Fruit fly (Drosophila melanogaster): ENCODE data around the gene CG7377.

Gene CG7377

dm6 chr3L:11578847-11579246 is 10.6 kb upstream of the CG7377 start:
- TF ChIP-seq D1 (tag; optimal IDR thresholded peaks at IDR 0.05), result peak; percentile 70
- no peak for TF ChIP-seq Pif1B (GFP tag; optimal IDR thresholded peaks at IDR 0.05)

dm6 chr3L:11579919-11580318 is 9.6 kb upstream of the CG7377 start, which contains the start of gene CG43390:
CG43390 (minus strand) TSS chr3L:11579950.
- no peak for TF ChIP-seq CG9948 (tag; optimal IDR thresholded peaks at IDR 0.05)
- no peak for TF ChIP-seq fd96Ca (GFP tag; IDR thresholded peaks at IDR 0.05)
- TF ChIP-seq CG10348 (GFP tag; IDR thresholded peaks at IDR 0.05), result no peak
- TF ChIP-seq CG17806 (tag; optimal IDR thresholded peaks at IDR 0.05), result no peak
- no peak for TF ChIP-seq CG13204 (GFP tag; optimal IDR thresholded peaks at IDR 0.05)
- TF ChIP-seq D1 (tag; optimal IDR thresholded peaks at IDR 0.05), result no peak
- TF ChIP-seq CG4496 (GFP tag; IDR thresholded peaks at IDR 0.05), result no peak
- TF ChIP-seq CG12605 (GFP tag; IDR thresholded peaks at IDR 0.05), result no peak
- no peak for TF ChIP-seq CG8301 (tag; optimal IDR thresholded peaks at IDR 0.05)
- no peak for TF ChIP-seq rn (GFP tag; IDR thresholded peaks at IDR 0.05)
- TF ChIP-seq Snoo (tag; optimal IDR thresholded peaks at IDR 0.05), result no peak
- no peak for TF ChIP-seq gl (tag; optimal IDR thresholded peaks at IDR 0.05)
- no peak for TF ChIP-seq CG34367 (tag; optimal IDR thresholded peaks at IDR 0.05)

- no peak for TF ChIP-seq fd96Ca (GFP tag; IDR thresholded peaks at IDR 0.05)
- TF ChIP-seq rn (GFP tag; IDR thresholded peaks at IDR 0.05), result no peak
- TF ChIP-seq Ets98B (GFP tag; IDR thresholded peaks at IDR 0.05), result no peak
- no peak for TF ChIP-seq Pif1B (GFP tag; optimal IDR thresholded peaks at IDR 0.05)
- TF ChIP-seq CG8301 (tag; optimal IDR thresholded peaks at IDR 0.05), result no peak
- TF ChIP-seq Snoo (tag; optimal IDR thresholded peaks at IDR 0.05), result no peak
- no peak for TF ChIP-seq CG34367 (tag; optimal IDR thresholded peaks at IDR 0.05)
- no peak for TF ChIP-seq CG15710 (tag; optimal IDR thresholded peaks at IDR 0.05)
- no peak for TF ChIP-seq CG4496 (GFP tag; IDR thresholded peaks at IDR 0.05)
- TF ChIP-seq gl (tag; optimal IDR thresholded peaks at IDR 0.05), result no peak
- TF ChIP-seq CG8159 (tag; optimal IDR thresholded peaks at IDR 0.05), result no peak
- TF ChIP-seq CG13204 (GFP tag; optimal IDR thresholded peaks at IDR 0.05), result no peak
- TF ChIP-seq CG10348 (GFP tag; IDR thresholded peaks at IDR 0.05), result no peak
- no peak for TF ChIP-seq CG12605 (GFP tag; IDR thresholded peaks at IDR 0.05)
- TF ChIP-seq EcR (GFP tag; optimal IDR thresholded peaks at IDR 0.05), result no peak
- TF ChIP-seq Pif1A (GFP tag; optimal IDR thresholded peaks at IDR 0.05), result no peak
- TF ChIP-seq D1 (tag; optimal IDR thresholded peaks at IDR 0.05), result no peak
Measured at dm6 chr3L:11580919-11581318, 8.6 kb upstream of the CG7377 start, which contains the start of gene CG43391. CG43391 (minus strand) TSS chr3L:11581019.

dm6 chr3L:11582097-11582496 is 7.4 kb upstream of the CG7377 start, which contains the start of gene CG33269:
CG33269 (minus strand) TSS chr3L:11582197.
- TF ChIP-seq gl (tag; optimal IDR thresholded peaks at IDR 0.05), result no peak
- no peak for TF ChIP-seq Ets98B (GFP tag; IDR thresholded peaks at IDR 0.05)
- no peak for TF ChIP-seq CG9948 (tag; optimal IDR thresholded peaks at IDR 0.05)

- TF ChIP-seq CG17806 (tag; optimal IDR thresholded peaks at IDR 0.05) (no peak), CG8159 (tag; optimal IDR thresholded peaks at IDR 0.05) (no peak), CG12605 (GFP tag; IDR thresholded peaks at IDR 0.05) (no peak), Ets98B (GFP tag; IDR thresholded peaks at IDR 0.05) (no peak), CG10348 (GFP tag; IDR thresholded peaks at IDR 0.05) (no peak), D1 (tag; optimal IDR thresholded peaks at IDR 0.05) (no peak), CG4496 (GFP tag; IDR thresholded peaks at IDR 0.05) (no peak), CG8301 (tag; optimal IDR thresholded peaks at IDR 0.05) (no peak), fd96Ca (GFP tag; IDR thresholded peaks at IDR 0.05) (no peak), Snoo (tag; optimal IDR thresholded peaks at IDR 0.05) (no peak), CG34367 (tag; optimal IDR thresholded peaks at IDR 0.05) (no peak)
Measured at dm6 chr3L:11583964-11584363, 5.5 kb upstream of the CG7377 start, which contains the start of gene CG32086. CG32086 (minus strand) TSS chr3L:11584064.

dm6 chr3L:11586794-11587462 is 2.6 kb upstream of the CG7377 start:
- TF ChIP-seq CG10348 (GFP tag; IDR thresholded peaks at IDR 0.05), result no peak
- no peak for TF ChIP-seq CG34367 (tag; optimal IDR thresholded peaks at IDR 0.05)
- TF ChIP-seq CG17806 (tag; optimal IDR thresholded peaks at IDR 0.05), result no peak
- no peak for TF ChIP-seq CG13204 (GFP tag; optimal IDR thresholded peaks at IDR 0.05)
- TF ChIP-seq EcR (GFP tag; optimal IDR thresholded peaks at IDR 0.05), result no peak
- no peak for TF ChIP-seq CG8159 (tag; optimal IDR thresholded peaks at IDR 0.05)
- TF ChIP-seq Ets98B (GFP tag; IDR thresholded peaks at IDR 0.05), result no peak
- TF ChIP-seq CG32121 (GFP tag; IDR thresholded peaks at IDR 0.05), result 0 out of 2 replicates have a peak, but pooled peaks have one; percentile 16
- no peak for TF ChIP-seq rn (GFP tag; IDR thresholded peaks at IDR 0.05)
- no peak for TF ChIP-seq Pif1B (GFP tag; optimal IDR thresholded peaks at IDR 0.05)
- TF ChIP-seq D1 (tag; optimal IDR thresholded peaks at IDR 0.05), result no peak
- TF ChIP-seq CG4496 (GFP tag; IDR thresholded peaks at IDR 0.05), result peak; percentile 18; the same call in 1 of the 3 replicates
- TF ChIP-seq CG9948 (tag; optimal IDR thresholded peaks at IDR 0.05), result no peak
- no peak for TF ChIP-seq CG8301 (tag; optimal IDR thresholded peaks at IDR 0.05)
- TF ChIP-seq CG14655 (GFP tag; optimal IDR thresholded peaks at IDR 0.05), result no peak
- no peak for TF ChIP-seq CG15710 (tag; optimal IDR thresholded peaks at IDR 0.05)

Data from whole organism, pupa.